Worm (Caenorhabditis elegans) whole organism, L4/young adult: ENCODE data around the gene T26H5.9.

Experiments
- dao-5 ChIP-seq: sonication (generic microtip); optimal IDR thresholded peaks from 2 replicates; lab custom pipeline; 2016; ENCODE audit warnings: missing genotype, missing genetic modification characterization, moderate library complexity, missing compliant biosample characterization
- him-1 ChIP-seq: sonication (generic microtip); optimal IDR thresholded peaks from 2 replicates; lab custom pipeline; 2016; ENCODE audit warnings: missing genotype, missing genetic modification reagents, missing genetic modification characterization, missing compliant biosample characterization

- no peak for TF ChIP-seq dao-5 (tag; lab: Kevin White, UChicago)
- no peak for TF ChIP-seq him-1 (tag; lab: Kevin White, UChicago)
Measured at ce11 chrV:15481374-15481773, 36.7 kb downstream of the T26H5.9 start, which contains the start of gene nhr-150.
